Fruit fly (Drosophila melanogaster) whole organism, embryonic: Measurements from ENCODE around the gene Uch-L5R.

ENCODE experiments used
- Aef1 ChIP-seq: fragments of 200-800 bp; sonication (Bioruptor generic); IDR thresholded peaks from 3 replicates; pipeline ENCODE4 v1.3.6; 2022; ENCODE audit warnings: missing biosample characterization, missing genetic modification characterization
- Atf6 ChIP-seq: fragments of 200-800 bp; sonication (Bioruptor generic); IDR thresholded peaks from 2 replicates; pipeline ENCODE4 v1.3.6; 2022; ENCODE audit warnings: missing biosample characterization, missing genetic modification characterization
- Blimp-1 ChIP-seq: fragments of 200-800 bp; sonication (Bioruptor generic); optimal IDR thresholded peaks from 3 replicates; lab custom pipeline; 2018; ENCODE audit warnings: missing biosample characterization, missing genetic modification characterization, mild to moderate bottlenecking, moderate library complexity, missing genetic modification reagents
- Bteb2 ChIP-seq: fragments of 200-800 bp; sonication (Bioruptor generic); optimal IDR thresholded peaks from 2 replicates; lab custom pipeline; 2016; ENCODE audit warnings: missing biosample characterization, missing genetic modification characterization
- CG10654 ChIP-seq: fragments of 200-800 bp; sonication (Bioruptor generic); optimal IDR thresholded peaks from 2 replicates; lab custom pipeline; 2016; ENCODE audit warnings: missing biosample characterization, missing genetic modification characterization
- CG11504 ChIP-seq: fragments of 200-800 bp; sonication (Bioruptor generic); optimal IDR thresholded peaks from 3 replicates; lab custom pipeline; 2019; ENCODE audit warnings: missing biosample characterization, mild to moderate bottlenecking, missing genetic modification characterization, moderate library complexity
- CG12104 ChIP-seq: fragments of 200-800 bp; sonication (Bioruptor generic); optimal IDR thresholded peaks from 3 replicates; lab custom pipeline; 2016; ENCODE audit warnings: missing biosample characterization, missing genetic modification characterization
- CG12299 ChIP-seq: fragments of 200-800 bp; sonication (Bioruptor generic); optimal IDR thresholded peaks from 2 replicates; lab custom pipeline; 2018; ENCODE audit warnings: missing biosample characterization, mild to moderate bottlenecking, missing genetic modification characterization
- CG14667 ChIP-seq: fragments of 200-800 bp; sonication (Bioruptor generic); IDR thresholded peaks from 2 replicates; pipeline ENCODE4 v1.3.6; 2022; ENCODE audit warnings: missing biosample characterization, missing genetic modification characterization
- CG15601 ChIP-seq: fragments of 200-800 bp; sonication (Bioruptor generic); optimal IDR thresholded peaks from 3 replicates; lab custom pipeline; 2019; ENCODE audit warnings: missing biosample characterization, mild to moderate bottlenecking, missing genetic modification characterization, moderate library complexity
- CG17359 ChIP-seq: fragments of 200-800 bp; sonication (Bioruptor generic); optimal IDR thresholded peaks from 3 replicates; lab custom pipeline; 2018; ENCODE audit warnings: missing biosample characterization, mild to moderate bottlenecking, missing genetic modification characterization, moderate library complexity
- CG18262 ChIP-seq: fragments of 200-800 bp; optimal IDR thresholded peaks from 3 replicates; lab custom pipeline; 2019; ENCODE audit warnings: missing biosample characterization, mild to moderate bottlenecking, missing genetic modification characterization, moderate library complexity
- CG18619 ChIP-seq: fragments of 200-800 bp; sonication (Bioruptor generic); optimal IDR thresholded peaks from 3 replicates; lab custom pipeline; 2017; ENCODE audit warnings: missing biosample characterization, mild to moderate bottlenecking, missing genetic modification characterization
- CG2889 ChIP-seq: fragments of 200-800 bp; sonication (Bioruptor generic); IDR thresholded peaks from 3 replicates; pipeline ENCODE4 v1.3.6; 2022; ENCODE audit warnings: missing biosample characterization, missing genetic modification characterization
- CG3065 ChIP-seq: fragments of 200-800 bp; sonication (Bioruptor generic); optimal IDR thresholded peaks from 2 replicates; lab custom pipeline; 2016; ENCODE audit warnings: missing biosample characterization, missing genetic modification characterization
- CG3163 ChIP-seq: fragments of 200-800 bp; sonication (Bioruptor generic); optimal IDR thresholded peaks from 3 replicates; lab custom pipeline; 2016; ENCODE audit warnings: missing biosample characterization, missing genetic modification characterization
- CG7271 ChIP-seq: fragments of 200-800 bp; sonication (Bioruptor generic); optimal IDR thresholded peaks from 2 replicates; lab custom pipeline; 2018; ENCODE audit warnings: missing biosample characterization, mild to moderate bottlenecking, missing genetic modification characterization, moderate library complexity
- CG7786 ChIP-seq: fragments of 200-800 bp; sonication (Bioruptor generic); optimal IDR thresholded peaks from 2 replicates; lab custom pipeline; 2016; ENCODE audit warnings: missing biosample characterization, missing genetic modification characterization
- CG8765 ChIP-seq: fragments of 200-800 bp; sonication (Bioruptor generic); IDR thresholded peaks from 2 replicates; pipeline ENCODE4 v1.3.6; 2022; ENCODE audit warnings: missing biosample characterization, missing genetic modification characterization
- CG8924 ChIP-seq: fragments of 200-800 bp; optimal IDR thresholded peaks from 3 replicates; lab custom pipeline; 2019; ENCODE audit warnings: missing biosample characterization, mild to moderate bottlenecking, missing genetic modification characterization, moderate library complexity
- CG9876 ChIP-seq: fragments of 200-800 bp; sonication (Bioruptor generic); optimal IDR thresholded peaks from 2 replicates; lab custom pipeline; 2016; ENCODE audit warnings: missing biosample characterization, missing genetic modification characterization
- CoRest ChIP-seq: fragments of 200-800 bp; sonication (Bioruptor generic); optimal IDR thresholded peaks from 3 replicates; lab custom pipeline; 2018; ENCODE audit warnings: missing biosample characterization, mild to moderate bottlenecking, missing genetic modification characterization, moderate library complexity
- D19A ChIP-seq: fragments of 200-800 bp; optimal IDR thresholded peaks from 3 replicates; lab custom pipeline; 2019; ENCODE audit warnings: missing biosample characterization, mild to moderate bottlenecking, missing genetic modification characterization, moderate library complexity
- Dek ChIP-seq: fragments of 200-800 bp; sonication (Bioruptor generic); optimal IDR thresholded peaks from 3 replicates; lab custom pipeline; 2019; ENCODE audit warnings: missing biosample characterization, mild to moderate bottlenecking, missing genetic modification characterization, moderate library complexity
- ERR ChIP-seq: fragments of 200-800 bp; sonication (Bioruptor generic); optimal IDR thresholded peaks from 2 replicates; lab custom pipeline; 2016; ENCODE audit warnings: missing biosample characterization, missing genetic modification characterization
- H15 ChIP-seq: fragments of 200-800 bp; sonication (Bioruptor generic); IDR thresholded peaks from 3 replicates; pipeline ENCODE4 v1.3.6; 2022; ENCODE audit warnings: missing biosample characterization, missing genetic modification characterization
- HLHmδ ChIP-seq: fragments of 200-800 bp; sonication (Bioruptor generic); optimal IDR thresholded peaks from 2 replicates; lab custom pipeline; 2018; ENCODE audit warnings: missing biosample characterization, mild to moderate bottlenecking, missing genetic modification characterization, moderate library complexity
- Hand ChIP-seq: fragments of 200-800 bp; sonication (Bioruptor generic); optimal IDR thresholded peaks from 2 replicates; lab custom pipeline; 2017; ENCODE audit warnings: mild to moderate bottlenecking, missing biosample characterization, missing genetic modification reagents, missing genetic modification characterization
- Hmx ChIP-seq: fragments of 200-800 bp; sonication (Bioruptor generic); optimal IDR thresholded peaks from 2 replicates; lab custom pipeline; 2016; ENCODE audit warnings: missing biosample characterization, missing genetic modification characterization
- Hr39 ChIP-seq: fragments of >200 bp; optimal IDR thresholded peaks from 2 replicates; lab custom pipeline; 2017
- Ptx1 ChIP-seq: fragments of 200-800 bp; sonication (Bioruptor generic); IDR thresholded peaks from 2 replicates; pipeline ENCODE4 v1.3.6; 2022; ENCODE audit warnings: missing biosample characterization, missing genetic modification characterization
- Usf ChIP-seq: fragments of 200-800 bp; sonication (Bioruptor generic); optimal IDR thresholded peaks from 2 replicates; lab custom pipeline; 2017; ENCODE audit warnings: missing genotype, missing biosample characterization, missing genetic modification characterization
- bbx ChIP-seq: fragments of 200-800 bp; sonication (Bioruptor generic); IDR thresholded peaks from 2 replicates; pipeline ENCODE4 v1.3.6; 2022; ENCODE audit warnings: missing biosample characterization, missing genetic modification characterization; ENCODE audit not compliant: partially characterized antibody
- bsh ChIP-seq, 2 experiments: fragments of 200-800 bp; sonication (Bioruptor generic); optimal IDR thresholded peaks; 2 replicates each; lab custom pipeline; 2017 to 2018; ENCODE audit warnings: mild to moderate bottlenecking in 2 of 2, missing biosample characterization in 2 of 2, missing genetic modification characterization in 2 of 2, moderate library complexity in 1 of 2
- dan ChIP-seq: fragments of 200-800 bp; sonication (Bioruptor generic); IDR thresholded peaks from 2 replicates; pipeline ENCODE4 v1.3.6; 2022; ENCODE audit warnings: missing biosample characterization, missing genetic modification characterization
- dimm ChIP-seq: fragments of 200-800 bp; sonication (Bioruptor generic); IDR thresholded peaks from 2 replicates; pipeline ENCODE4 v1.3.6; 2022; ENCODE audit warnings: missing biosample characterization, missing genetic modification characterization
- dmrt99B ChIP-seq: fragments of 200-800 bp; sonication (Bioruptor generic); optimal IDR thresholded peaks from 2 replicates; lab custom pipeline; 2018; ENCODE audit warnings: missing biosample characterization, mild to moderate bottlenecking, missing genetic modification characterization, moderate library complexity
- gsb-n ChIP-seq: fragments of 200-800 bp; sonication (Bioruptor generic); optimal IDR thresholded peaks from 3 replicates; lab custom pipeline; 2018; ENCODE audit warnings: missing biosample characterization, mild to moderate bottlenecking, missing genetic modification characterization
- jumu ChIP-seq: fragments of 200-800 bp; sonication (Bioruptor generic); optimal IDR thresholded peaks from 3 replicates; lab custom pipeline; 2016; ENCODE audit warnings: missing biosample characterization, missing genetic modification characterization
- kni ChIP-seq: fragments of 200-800 bp; sonication (Bioruptor generic); optimal IDR thresholded peaks from 3 replicates; lab custom pipeline; 2017; ENCODE audit warnings: mild to moderate bottlenecking, missing biosample characterization, missing genetic modification reagents, missing genetic modification characterization
- lab ChIP-seq: fragments of 200-800 bp; sonication (Bioruptor generic); optimal IDR thresholded peaks from 3 replicates; lab custom pipeline; 2017; ENCODE audit warnings: missing biosample characterization, missing genetic modification characterization, mild to moderate bottlenecking, moderate library complexity, missing genetic modification reagents
- lilli ChIP-seq: fragments of 200-800 bp; sonication (Bioruptor generic); optimal IDR thresholded peaks from 3 replicates; lab custom pipeline; 2016; ENCODE audit warnings: missing biosample characterization, missing genetic modification characterization
- nmo ChIP-seq: fragments of 200-800 bp; sonication (Bioruptor generic); optimal IDR thresholded peaks from 2 replicates; lab custom pipeline; 2018; ENCODE audit warnings: missing biosample characterization, mild to moderate bottlenecking, missing genetic modification characterization, moderate library complexity
- onecut ChIP-seq: fragments of 200-800 bp; sonication (Bioruptor generic); IDR thresholded peaks from 2 replicates; pipeline ENCODE4 v1.3.6; 2022; ENCODE audit warnings: missing biosample characterization, missing genetic modification characterization
- phol ChIP-seq: fragments of 200-800 bp; sonication (Bioruptor generic); optimal IDR thresholded peaks from 3 replicates; lab custom pipeline; 2018; ENCODE audit warnings: missing biosample characterization, mild to moderate bottlenecking, missing genetic modification characterization, moderate library complexity
- pnt ChIP-seq: fragments of 200-800 bp; sonication (Bioruptor generic); optimal IDR thresholded peaks from 3 replicates; lab custom pipeline; 2016; ENCODE audit warnings: missing biosample characterization, missing genetic modification characterization
- pum ChIP-seq: fragments of 200-800 bp; sonication (Bioruptor generic); optimal IDR thresholded peaks from 2 replicates; lab custom pipeline; 2016; ENCODE audit warnings: missing biosample characterization, missing genetic modification characterization
- row ChIP-seq: fragments of 200-800 bp; sonication (Bioruptor generic); IDR thresholded peaks from 3 replicates; pipeline ENCODE4 v1.3.6; 2022; ENCODE audit warnings: missing biosample characterization, missing genetic modification characterization
- slp2 ChIP-seq: fragments of 200-800 bp; sonication (Bioruptor generic); optimal IDR thresholded peaks from 2 replicates; lab custom pipeline; 2016; ENCODE audit warnings: missing biosample characterization, missing genetic modification characterization
- sna ChIP-seq: fragments of 200-800 bp; sonication (Bioruptor generic); IDR thresholded peaks from 2 replicates; pipeline ENCODE4 v1.3.6; 2022; ENCODE audit warnings: missing biosample characterization, missing genetic modification characterization; ENCODE audit not compliant: partially characterized antibody
- wor ChIP-seq: fragments of 200-800 bp; sonication (Bioruptor generic); IDR thresholded peaks from 2 replicates; pipeline ENCODE4 v1.3.6; 2022; ENCODE audit warnings: missing biosample characterization, missing genetic modification characterization
- zfh2 ChIP-seq: fragments of 200-800 bp; sonication (Bioruptor generic); optimal IDR thresholded peaks from 2 replicates; lab custom pipeline; 2016; ENCODE audit warnings: missing biosample characterization, missing genetic modification characterization

Uch-L5R gene

dm6 chrX:12076243-12076642 lies 19.8 kb upstream of the Uch-L5R start (continued):
- TF ChIP-seq CG3065 (no peak), slp2 (no peak), CG2889 (GFP tag; lab: Robert Waterston, UW) (no peak), CG15601 (tag; lab: Kevin White, UChicago) (no peak), onecut (GFP tag; lab: Robert Waterston, UW) (no peak), Aef1 (GFP tag; lab: Robert Waterston, UW) (no peak), lab (GFP tag; lab: Kevin White, UChicago) (peak; percentile 44), gsb-n (tag; lab: Kevin White, UChicago) (peak; percentile 0), CG18619 (GFP tag; lab: Kevin White, UChicago) (no peak), CG18262 (peak; percentile 23), dimm (GFP tag; lab: Robert Waterston, UW) (no peak), sna (GFP tag; lab: Robert Waterston, UW) (no peak), kni (GFP tag; lab: Kevin White, UChicago) (no peak), row (peak; percentile 57), dmrt99B (tag; lab: Kevin White, UChicago) (peak; percentile 55), CG8924 (tag; lab: Kevin White, UChicago) (peak; percentile 24), Usf (GFP tag; lab: Kevin White, UChicago) (no peak), CG12104 (GFP tag; lab: Kevin White, UChicago) (no peak), Hand (GFP tag; lab: Kevin White, UChicago) (no peak), H15 (no peak), jumu (no peak), Ptx1 (GFP tag; lab: Robert Waterston, UW) (0 out of 2 replicates have a peak, but pooled peaks have one; percentile 22), Dek (no peak), lilli (GFP tag; lab: Kevin White, UChicago) (no peak), dan (GFP tag; lab: Robert Waterston, UW) (no peak), CG7786 (GFP tag; lab: Kevin White, UChicago) (no peak), zfh2 (GFP tag; lab: Kevin White, UChicago) (no peak), Hr39 (lab: Kevin White, UChicago) (no peak), HLHmδ (no peak), CG12299 (no peak), bbx (GFP tag; lab: Robert Waterston, UW) (no peak), CG8765 (no peak), wor (GFP tag; lab: Robert Waterston, UW) (no peak), CG11504 (tag; lab: Kevin White, UChicago) (peak; percentile 54), nmo (GFP tag; lab: Kevin White, UChicago) (peak; percentile 1), pnt (GFP tag; lab: Kevin White, UChicago) (no peak), Atf6 (no peak), CG7271 (tag; lab: Kevin White, UChicago) (no peak), CG17359 (tag; lab: Kevin White, UChicago) (peak; percentile 38), bsh (GFP tag; optimal IDR thresholded peaks at IDR 0.05; lab: Kevin White, UChicago) (peak in 1 of 2 experiments; percentile 51), CG9876 (no peak), CG14667 (GFP tag; lab: Robert Waterston, UW) (no peak), CG3163 (no peak), Blimp-1 (peak; percentile 45), ERR (GFP tag; lab: Kevin White, UChicago) (no peak), Bteb2 (GFP tag; lab: Kevin White, UChicago) (no peak), Hmx (GFP tag; lab: Kevin White, UChicago) (no peak), CoRest (peak; percentile 22), D19A (peak; percentile 98), CG10654 (GFP tag; lab: Kevin White, UChicago) (no peak), phol (peak; percentile 26), pum (GFP tag; lab: Kevin White, UChicago) (no peak)
